Worm (Caenorhabditis elegans) whole organism, dauer: Measurements from ENCODE around the gene cyp-33E2.

Source experiments
- unc-62 ChIP-seq: sonication (generic microtip); optimal IDR thresholded peaks from 2 replicates; lab custom pipeline; 2017; ENCODE audit warnings: missing biosample characterization, missing genetic modification reagents, missing genetic modification characterization

The cyp-33E2 gene

ce11 chrIV:8651835-8652234 is 39.7 kb downstream of the cyp-33E2 start, which contains the start of gene C49C8.8:
TSS of gene C49C8.8 (plus strand) at chrIV:8652135.
- no peak for TF ChIP-seq unc-62 (GFP tag; lab: Kevin White, UChicago)

- no peak for TF ChIP-seq unc-62 (GFP tag; lab: Kevin White, UChicago)
These were observed 41.5 kb downstream of the cyp-33E2 start, which contains the start of gene C49C8.5 for ce11 chrIV:8653592-8653991. TSS of gene C49C8.5 (minus strand) at chrIV:8653664.

ce11 chrIV:8654115-8654628 is 42.0 kb downstream of the cyp-33E2 start, which contains the start of gene C49C8.1:
TSS of gene C49C8.1 (plus strand) at chrIV:8654578.
- no peak for TF ChIP-seq unc-62 (GFP tag; lab: Kevin White, UChicago)

ce11 chrIV:8658122-8658521 is 46.0 kb downstream of the cyp-33E2 start, which contains the start of gene C49C8.6:
TSS of gene C49C8.6 (minus strand) at chrIV:8658222.
- TF ChIP-seq unc-62 (GFP tag; lab: Kevin White, UChicago) = no peak
